Fruit fly (Drosophila melanogaster) S2 (cell line): ENCODE measurements around the gene Hr38.

ENCODE experiments used
- CG8478 ChIP-seq: fragments of >200 bp; optimal IDR thresholded peaks from 2 replicates; lab custom pipeline; 2018
- CTCF ChIP-seq, 2 experiments: fragments of >200 bp; optimal IDR thresholded peaks; 2 replicates each; lab custom pipeline; 2018

The Hr38 gene

dm6 chr2L:20726451-20726850, 12.1 kb upstream of the Hr38 start, which contains the start of gene CG9316:
Gene CG9316, minus strand, starts transcription at chr2L:20726551.
- TF ChIP-seq CTCF (optimal IDR thresholded peaks at IDR 0.05; lab: Kevin White, UChicago) (no peak), CG8478 (no peak)

- TF ChIP-seq CG8478 (no peak), CTCF (optimal IDR thresholded peaks at IDR 0.05; lab: Kevin White, UChicago) (no peak)
Observed at dm6 chr2L:20724024-20724423, 9.6 kb upstream of the Hr38 start.

- TF ChIP-seq CTCF (optimal IDR thresholded peaks at IDR 0.05; lab: Kevin White, UChicago): no peak
- TF ChIP-seq CG8478: no peak
Observed at dm6 chr2L:20721456-20721855, 7.1 kb upstream of the Hr38 start.

dm6 chr2L:20720011-20720410, 5.6 kb upstream of the Hr38 start:
- no peak for TF ChIP-seq CG8478
- no peak for TF ChIP-seq CTCF (optimal IDR thresholded peaks at IDR 0.05; lab: Kevin White, UChicago)

- TF ChIP-seq CG8478 (no peak), CTCF (optimal IDR thresholded peaks at IDR 0.05; lab: Kevin White, UChicago) (no peak)
Observed at dm6 chr2L:20716712-20717111, 2.3 kb upstream of the Hr38 start.

dm6 chr2L:20716077-20716476, 1.7 kb upstream of the Hr38 start:
- TF ChIP-seq CTCF (optimal IDR thresholded peaks at IDR 0.05; lab: Kevin White, UChicago): no peak
- TF ChIP-seq CG8478: no peak

dm6 chr2L:20705869-20706368, 8.5 kb downstream of the Hr38 start:
- TF ChIP-seq CG8478 (no peak), CTCF (optimal IDR thresholded peaks at IDR 0.05; lab: Kevin White, UChicago) (no peak)

dm6 chr2L:20704511-20705266, 9.7 kb downstream of the Hr38 start:
- TF ChIP-seq CG8478 (no peak), CTCF (optimal IDR thresholded peaks at IDR 0.05; lab: Kevin White, UChicago) (no peak)

dm6 chr2L:20700534-20701239, 13.7 kb downstream of the Hr38 start:
- no peak for TF ChIP-seq CG8478
- TF ChIP-seq CTCF (optimal IDR thresholded peaks at IDR 0.05; lab: Kevin White, UChicago): no peak

- TF ChIP-seq CG8478 (no peak), CTCF (optimal IDR thresholded peaks at IDR 0.05; lab: Kevin White, UChicago) (no peak)
Observed at dm6 chr2L:20695066-20695465, 19.3 kb downstream of the Hr38 start.

- no peak for TF ChIP-seq CTCF (optimal IDR thresholded peaks at IDR 0.05; lab: Kevin White, UChicago)
- no peak for TF ChIP-seq CG8478
Observed at dm6 chr2L:20690055-20690454, 24.3 kb downstream of the Hr38 start.

dm6 chr2L:20688722-20689121, 25.7 kb downstream of the Hr38 start:
- TF ChIP-seq CTCF (optimal IDR thresholded peaks at IDR 0.05; lab: Kevin White, UChicago) (no peak), CG8478 (no peak)

dm6 chr2L:20682136-20682733, 32.2 kb downstream of the Hr38 start, which contains the start of gene CG2617:
Gene CG2617, plus strand, starts transcription at chr2L:20682368.
- TF ChIP-seq CG8478 (no peak), CTCF (optimal IDR thresholded peaks at IDR 0.05; lab: Kevin White, UChicago) (no peak)

dm6 chr2L:20681648-20682098, 32.7 kb downstream of the Hr38 start, which contains the start of gene Cen:
Gene Cen, minus strand, starts transcription at chr2L:20681846.
- TF ChIP-seq CG8478 (no peak), CTCF (optimal IDR thresholded peaks at IDR 0.05; lab: Kevin White, UChicago) (no peak)

dm6 chr2L:20675875-20676274, 38.5 kb downstream of the Hr38 start, which contains the start of the genes CG31678 and IKKepsilon:
Gene CG31678, minus strand, starts transcription at chr2L:20675941.
Gene IKKepsilon, plus strand, starts transcription at chr2L:20676045.
- TF ChIP-seq CG8478: no peak
- no peak for TF ChIP-seq CTCF (optimal IDR thresholded peaks at IDR 0.05; lab: Kevin White, UChicago)
